Worm (Caenorhabditis elegans) whole organism, L4 larva: ENCODE data around the gene repo-1.
A peak's percentile ranks its signal among the peaks of the same experiment; 100 is the strongest.

Source experiments
- D1046.2 ChIP-seq: fragments of 200-800 bp; sonication (Bioruptor generic); IDR thresholded peaks from 2 replicates; pipeline ENCODE4 v1.3.6; 2022; ENCODE audit warnings: missing genetic modification characterization, missing compliant biosample characterization
- F10B5.3 ChIP-seq: sonication (generic microtip); optimal IDR thresholded peaks from 2 replicates; lab custom pipeline; 2016; ENCODE audit warnings: mild to moderate bottlenecking, missing genetic modification characterization, missing compliant biosample characterization
- F26F4.8 ChIP-seq: fragments of 200-800 bp; sonication (Bioruptor generic); conservative IDR thresholded peaks from 2 replicates; pipeline ENCODE4 v1.3.6; 2022; ENCODE audit warnings: missing genetic modification characterization, missing compliant biosample characterization
- F37D6.2 ChIP-seq: sonication (generic microtip); optimal IDR thresholded peaks from 2 replicates; lab custom pipeline; 2016; ENCODE audit warnings: mild to moderate bottlenecking, missing genetic modification characterization, missing compliant biosample characterization
- F44E2.7 ChIP-seq: fragments of 200-800 bp; sonication (Bioruptor generic); IDR thresholded peaks from 2 replicates; pipeline ENCODE4 v2.1.2; 2022; ENCODE audit warnings: missing genetic modification characterization, missing compliant biosample characterization
- F49E8.2 ChIP-seq: sonication (generic microtip); optimal IDR thresholded peaks from 2 replicates; lab custom pipeline; 2016; ENCODE audit warnings: missing compliant biosample characterization, mild to moderate bottlenecking, missing genetic modification characterization, borderline replicate concordance
- T26A8.4 ChIP-seq: fragments of 200-800 bp; sonication (Bioruptor generic); IDR thresholded peaks from 2 replicates; pipeline ENCODE4 v1.3.6; 2022; ENCODE audit warnings: missing genetic modification characterization, missing compliant biosample characterization
- Y105C5A.15 ChIP-seq: fragments of 200-800 bp; sonication (Bioruptor generic); IDR thresholded peaks from 2 replicates; pipeline ENCODE4 v1.3.6; 2022; ENCODE audit warnings: missing genetic modification characterization, missing compliant biosample characterization
- Y48G9A.11 ChIP-seq: fragments of 200-800 bp; sonication (Bioruptor generic); IDR thresholded peaks from 2 replicates; pipeline ENCODE4 v1.3.6; 2022; ENCODE audit warnings: missing genetic modification reagents, missing genetic modification characterization, missing compliant biosample characterization
- ZK546.5 ChIP-seq, 2 experiments: sonication (generic microtip); optimal IDR thresholded peaks; 2 replicates each; lab custom pipeline; 2017; ENCODE audit warnings: missing biosample characterization in 2 of 2, missing genetic modification characterization in 2 of 2
- aha-1 ChIP-seq: fragments of 150-350 bp; peaks from one replicate; lab custom pipeline; 2014; ENCODE audit warnings: missing biosample characterization, missing genetic modification characterization
- arid-1 ChIP-seq: fragments of 200-800 bp; sonication (Bioruptor generic); conservative IDR thresholded peaks from 2 replicates; pipeline ENCODE4 v1.3.6; 2022; ENCODE audit warnings: missing genetic modification reagents, missing genetic modification characterization, missing compliant biosample characterization
- ceh-20 ChIP-seq: fragments of 200-800 bp; sonication (Bioruptor generic); IDR thresholded peaks from 2 replicates; pipeline ENCODE4 v1.3.6; 2022; ENCODE audit warnings: missing genetic modification reagents, missing genetic modification characterization, missing compliant biosample characterization
- ceh-28 ChIP-seq: fragments of 150-350 bp; optimal IDR thresholded peaks from 2 replicates; lab custom pipeline; 2014; ENCODE audit warnings: missing biosample characterization, missing genetic modification reagents, missing genetic modification characterization
- ceh-62 ChIP-seq: sonication (generic microtip); optimal IDR thresholded peaks from 2 replicates; lab custom pipeline; 2017; ENCODE audit warnings: missing biosample characterization, missing genetic modification characterization
- cey-2 ChIP-seq: sonication (generic microtip); optimal IDR thresholded peaks from 3 replicates; lab custom pipeline; 2017; ENCODE audit warnings: missing genetic modification characterization, mild to moderate bottlenecking, missing compliant biosample characterization, antibody characterized with exemption, borderline replicate concordance; ENCODE audit not compliant: insufficient read depth
- daf-16 ChIP-seq, 3 experiments: sonication (generic microtip); optimal IDR thresholded peaks; 2 replicates each; lab custom pipeline; 2016 to 2017; ENCODE audit warnings: missing genetic modification characterization in 3 of 3, missing genetic modification reagents in 3 of 3, mild to moderate bottlenecking in 2 of 3, missing compliant biosample characterization in 2 of 3, missing biosample characterization in 1 of 3, moderate library complexity in 1 of 3
- dmd-9 ChIP-seq: fragments of 200-800 bp; sonication (Bioruptor generic); IDR thresholded peaks from 2 replicates; pipeline ENCODE4 v1.3.6; 2022; ENCODE audit warnings: missing genetic modification reagents, missing genetic modification characterization, missing compliant biosample characterization
- dve-1 ChIP-seq: sonication (generic microtip); optimal IDR thresholded peaks from 2 replicates; lab custom pipeline; 2017; ENCODE audit warnings: antibody characterized with exemption, mild to moderate bottlenecking, missing genetic modification characterization, missing compliant biosample characterization; ENCODE audit not compliant: insufficient read depth
- egl-43 ChIP-seq: fragments of 200-800 bp; sonication (Bioruptor generic); IDR thresholded peaks from 2 replicates; pipeline ENCODE4 v1.3.6; 2022; ENCODE audit warnings: missing genetic modification reagents, missing genetic modification characterization, missing compliant biosample characterization
- hif-1 ChIP-seq, 2 experiments: sonication (generic microtip); optimal IDR thresholded peaks; 2 replicates each; lab custom pipeline; 2016 to 2017; ENCODE audit warnings: missing compliant biosample characterization in 2 of 2, missing genetic modification characterization in 2 of 2, missing genetic modification reagents in 2 of 2, missing genotype in 2 of 2, mild to moderate bottlenecking in 1 of 2
- hlh-11 ChIP-seq: fragments of 200-800 bp; sonication (Bioruptor generic); optimal IDR thresholded peaks from 2 replicates; lab custom pipeline; 2018; ENCODE audit warnings: mild to moderate bottlenecking, missing genetic modification characterization, missing compliant biosample characterization
- hlh-30 ChIP-seq: sonication (generic microtip); optimal IDR thresholded peaks from 2 replicates; lab custom pipeline; 2017; ENCODE audit warnings: antibody characterized with exemption, mild to moderate bottlenecking, missing genetic modification characterization, missing compliant biosample characterization; ENCODE audit not compliant: insufficient read depth
- jun-1 ChIP-seq: fragments of 150-350 bp; optimal IDR thresholded peaks from 2 replicates; lab custom pipeline; 2014; ENCODE audit warnings: missing biosample characterization, missing genetic modification reagents, missing genetic modification characterization
- lin-1 ChIP-seq: fragments of 200-800 bp; sonication (Bioruptor generic); IDR thresholded peaks from 2 replicates; pipeline ENCODE4 v1.3.6; 2022; ENCODE audit warnings: missing genetic modification reagents, missing genetic modification characterization, missing compliant biosample characterization
- lin-15B ChIP-seq: fragments of 150-350 bp; sonication (generic microtip); optimal IDR thresholded peaks from 3 replicates; lab custom pipeline; 2014; ENCODE audit warnings: missing biosample characterization, missing genetic modification characterization
- lin-29 ChIP-seq: fragments of 200-800 bp; sonication (Bioruptor generic); IDR thresholded peaks from 2 replicates; pipeline ENCODE4 v1.3.6; 2022; ENCODE audit warnings: missing genetic modification reagents, missing genetic modification characterization, missing compliant biosample characterization
- lin-39 ChIP-seq: fragments of 150-350 bp; optimal IDR thresholded peaks from 2 replicates; lab custom pipeline; 2014; ENCODE audit warnings: missing biosample characterization, missing genetic modification reagents, missing genetic modification characterization
- lir-3 ChIP-seq: sonication (generic microtip); optimal IDR thresholded peaks from 2 replicates; lab custom pipeline; 2016; ENCODE audit warnings: mild to moderate bottlenecking, missing genetic modification characterization, missing compliant biosample characterization
- lsy-2 ChIP-seq, 2 experiments: fragments of 150-350 bp in 1 of 2; sonication (generic microtip) in 1 of 2; optimal IDR thresholded peaks; 2 replicates each; lab custom pipeline; 2014 to 2017; ENCODE audit warnings: missing biosample characterization in 2 of 2, missing genetic modification characterization in 2 of 2
- mdt-29 ChIP-seq: fragments of 200-800 bp; sonication (Bioruptor generic); IDR thresholded peaks from 2 replicates; pipeline ENCODE4 v1.3.6; 2022; ENCODE audit warnings: missing genetic modification reagents, missing genetic modification characterization, missing compliant biosample characterization
- mep-1 ChIP-seq: fragments of 150-350 bp; sonication (generic microtip); optimal IDR thresholded peaks from 3 replicates; lab custom pipeline; 2014; ENCODE audit warnings: missing biosample characterization, missing genetic modification characterization
- mes-2 ChIP-seq: sonication (generic microtip); optimal IDR thresholded peaks from 2 replicates; lab custom pipeline; 2016; ENCODE audit warnings: missing genotype, mild to moderate bottlenecking, missing genetic modification characterization, missing compliant biosample characterization; ENCODE audit not compliant: poor library complexity, severe bottlenecking
- mxl-2 ChIP-seq: fragments of 200-800 bp; sonication (Bioruptor generic); conservative IDR thresholded peaks from 2 replicates; pipeline ENCODE4 v1.3.6; 2022; ENCODE audit warnings: missing genetic modification reagents, missing genetic modification characterization, missing compliant biosample characterization
- mxl-3 ChIP-seq: fragments of 200-800 bp; sonication (Bioruptor generic); optimal IDR thresholded peaks from 2 replicates; lab custom pipeline; 2018; ENCODE audit warnings: mild to moderate bottlenecking, missing genetic modification characterization, missing compliant biosample characterization
- nhr-102 ChIP-seq: sonication (generic microtip); optimal IDR thresholded peaks from 2 replicates; lab custom pipeline; 2016; ENCODE audit warnings: mild to moderate bottlenecking, missing genetic modification characterization, moderate library complexity, missing compliant biosample characterization
- nhr-11 ChIP-seq: fragments of 150-350 bp; optimal IDR thresholded peaks from 2 replicates; lab custom pipeline; 2014; ENCODE audit warnings: missing biosample characterization, missing genetic modification characterization
- nhr-28 ChIP-seq: fragments of 150-350 bp; optimal IDR thresholded peaks from 2 replicates; lab custom pipeline; 2014; ENCODE audit warnings: missing biosample characterization, missing genetic modification characterization
- nhr-41 ChIP-seq: fragments of 200-800 bp; sonication (Bioruptor generic); IDR thresholded peaks from 2 replicates; pipeline ENCODE4 v1.3.6; 2022; ENCODE audit warnings: missing genetic modification reagents, missing genetic modification characterization, missing compliant biosample characterization
- nhr-42 ChIP-seq: fragments of 200-800 bp; sonication (Bioruptor generic); IDR thresholded peaks from 2 replicates; pipeline ENCODE4 v1.3.6; 2022; ENCODE audit warnings: missing genetic modification characterization, missing compliant biosample characterization
- php-3 ChIP-seq: fragments of 200-800 bp; sonication (Bioruptor generic); IDR thresholded peaks from 2 replicates; pipeline ENCODE4 v1.3.6; 2022; ENCODE audit warnings: missing genetic modification reagents, missing genetic modification characterization, missing compliant biosample characterization
- pqm-1 ChIP-seq: sonication (generic microtip); optimal IDR thresholded peaks from 2 replicates; lab custom pipeline; 2017; ENCODE audit warnings: missing biosample characterization, missing genetic modification characterization
- set-16 ChIP-seq: fragments of 200-800 bp; sonication (Bioruptor generic); IDR thresholded peaks from 2 replicates; pipeline ENCODE4 v1.3.6; 2022; ENCODE audit warnings: missing genetic modification reagents, missing genetic modification characterization, missing compliant biosample characterization
- snpc-1.2 ChIP-seq: fragments of 200-800 bp; sonication (Bioruptor generic); IDR thresholded peaks from 2 replicates; pipeline ENCODE4 v1.3.6; 2022; ENCODE audit warnings: missing genetic modification reagents, missing genetic modification characterization, missing compliant biosample characterization
- unc-130 ChIP-seq: sonication (generic microtip); optimal IDR thresholded peaks from 2 replicates; lab custom pipeline; 2016; ENCODE audit warnings: missing genetic modification reagents, missing genetic modification characterization, missing compliant biosample characterization
- unc-62 ChIP-seq, 3 experiments: fragments of 150-350 bp in 1 of 3; sonication (generic microtip); optimal IDR thresholded peaks in 2 of 3; peaks in 1 of 3; 1 replicate in 1 of 3; 2 replicates in 2 of 3; lab custom pipeline; 2014 to 2017; ENCODE audit warnings: missing biosample characterization in 3 of 3, missing genetic modification characterization in 3 of 3, missing genetic modification reagents in 3 of 3, missing genotype in 1 of 3
- zip-2 ChIP-seq: fragments of 150-350 bp; optimal IDR thresholded peaks from 2 replicates; lab custom pipeline; 2014; ENCODE audit warnings: missing biosample characterization, missing genetic modification characterization

The repo-1 gene

ce11 chrIV:12036924-12037323 is 47.4 kb upstream of the repo-1 start (continued):
- TF ChIP-seq mep-1 (tag; lab: Kevin White, UChicago) = peak; percentile 73
- TF ChIP-seq Y105C5A.15 = 0 out of 2 replicates have a peak, but pooled peaks have one; percentile 38
- no peak for TF ChIP-seq T26A8.4 (GFP tag; lab: Robert Waterston, UW)
- TF ChIP-seq lin-29 = no peak
- TF ChIP-seq snpc-1.2 (GFP tag; lab: Robert Waterston, UW) = no peak
- TF ChIP-seq lsy-2 (tag; optimal IDR thresholded peaks at IDR 0.05; lab: Kevin White, UChicago) = peak in 1 of 2 experiments; percentile 76
- TF ChIP-seq mxl-2 (GFP tag; lab: Robert Waterston, UW) = no peak
- TF ChIP-seq ceh-28 (tag; lab: Kevin White, UChicago) = no peak
- no peak for TF ChIP-seq php-3 (GFP tag; lab: Robert Waterston, UW)
- TF ChIP-seq lin-39 (tag; lab: Kevin White, UChicago) = no peak
- no peak for TF ChIP-seq zip-2 (tag; lab: Kevin White, UChicago)
- no peak for TF ChIP-seq F44E2.7 (GFP tag; lab: Robert Waterston, UW)
- TF ChIP-seq Y48G9A.11 = no peak
- TF ChIP-seq nhr-11 (tag; lab: Kevin White, UChicago) = no peak
- no peak for TF ChIP-seq nhr-28 (tag; lab: Kevin White, UChicago)
- no peak for TF ChIP-seq cey-2 (tag; lab: Kevin White, UChicago)
- no peak for TF ChIP-seq ceh-20
- TF ChIP-seq F37D6.2 (tag; lab: Kevin White, UChicago) = no peak
- TF ChIP-seq ZK546.5 (tag; optimal IDR thresholded peaks at IDR 0.05; lab: Kevin White, UChicago) = no peak
- no peak for TF ChIP-seq F26F4.8 (GFP tag; lab: Robert Waterston, UW)
- no peak for TF ChIP-seq nhr-41
- no peak for TF ChIP-seq ceh-62 (tag; lab: Kevin White, UChicago)

ce11 chrIV:12040431-12040830 is 43.8 kb upstream of the repo-1 start:
- TF ChIP-seq pqm-1 (tag; lab: Kevin White, UChicago) (no peak), daf-16 (GFP tag; optimal IDR thresholded peaks at IDR 0.05; lab: Kevin White, UChicago) (no peak), daf-16 (tag; optimal IDR thresholded peaks at IDR 0.05; lab: Kevin White, UChicago) (peak; percentile 36), hif-1 (tag; optimal IDR thresholded peaks at IDR 0.05; lab: Kevin White, UChicago) (no peak), dve-1 (tag; lab: Kevin White, UChicago) (peak; percentile 0), unc-130 (GFP tag; lab: Kevin White, UChicago) (no peak), F49E8.2 (no peak), mxl-3 (GFP tag; lab: Kevin White, UChicago) (peak; percentile 30), lin-1 (GFP tag; lab: Robert Waterston, UW) (no peak), nhr-28 (tag; lab: Kevin White, UChicago) (peak; percentile 44), set-16 (no peak), nhr-42 (GFP tag; lab: Robert Waterston, UW) (no peak), dmd-9 (GFP tag; lab: Robert Waterston, UW) (no peak), unc-62 (GFP tag; optimal IDR thresholded peaks at IDR 0.05 in 1 of 2; lab: Kevin White, UChicago) (peak in 1 of 2 experiments; percentile 43), unc-62 (tag; optimal IDR thresholded peaks at IDR 0.05; lab: Kevin White, UChicago) (no peak), ceh-28 (tag; lab: Kevin White, UChicago) (no peak), lin-15B (tag; lab: Kevin White, UChicago) (no peak), arid-1 (GFP tag; lab: Robert Waterston, UW) (no peak), hlh-11 (tag; lab: Kevin White, UChicago) (peak; percentile 39), mdt-29 (no peak), mes-2 (no peak), nhr-102 (no peak), T26A8.4 (GFP tag; lab: Robert Waterston, UW) (no peak), hlh-30 (tag; lab: Kevin White, UChicago) (peak; percentile 81), D1046.2 (GFP tag; lab: Robert Waterston, UW) (no peak), jun-1 (tag; lab: Kevin White, UChicago) (no peak), egl-43 (GFP tag; lab: Robert Waterston, UW) (no peak), F10B5.3 (tag; lab: Kevin White, UChicago) (no peak), lir-3 (tag; lab: Kevin White, UChicago) (no peak), nhr-41 (no peak), aha-1 (tag; lab: Kevin White, UChicago) (peak; percentile 46), F44E2.7 (GFP tag; lab: Robert Waterston, UW) (no peak), Y48G9A.11 (no peak)
